Fruit fly (Drosophila melanogaster) whole organism, embryonic: ENCODE measurements around the gene CG4313.

Experiments used
- CG10147 ChIP-seq: fragments of 200-800 bp; sonication (Bioruptor generic); optimal IDR thresholded peaks from 2 replicates; lab custom pipeline; 2019; ENCODE audit warnings: missing biosample characterization, mild to moderate bottlenecking, missing genetic modification characterization, moderate library complexity
- CG10565 ChIP-seq: fragments of 200-800 bp; sonication (Bioruptor generic); optimal IDR thresholded peaks from 3 replicates; lab custom pipeline; 2016; ENCODE audit warnings: missing biosample characterization, mild to moderate bottlenecking, missing genetic modification characterization
- CG11696 ChIP-seq: fragments of 200-800 bp; sonication (Bioruptor generic); IDR thresholded peaks from 2 replicates; pipeline ENCODE4 v1.3.6; 2022; ENCODE audit warnings: missing biosample characterization, missing genetic modification characterization
- CG12071 ChIP-seq: fragments of 200-800 bp; sonication (Bioruptor generic); optimal IDR thresholded peaks from 3 replicates; lab custom pipeline; 2018; ENCODE audit warnings: missing biosample characterization, mild to moderate bottlenecking, missing genetic modification characterization
- CG14860 ChIP-seq: fragments of 200-800 bp; sonication (Bioruptor generic); IDR thresholded peaks from 3 replicates; pipeline ENCODE4 v1.3.6; 2022; ENCODE audit warnings: missing biosample characterization, missing genetic modification characterization; ENCODE audit not compliant: partially characterized antibody
- CG17328 ChIP-seq: fragments of 200-800 bp; sonication (Bioruptor generic); IDR thresholded peaks from 2 replicates; pipeline ENCODE4 v1.3.6; 2022; ENCODE audit warnings: missing biosample characterization, missing genetic modification characterization
- CG2120 ChIP-seq: fragments of 200-800 bp; sonication (Bioruptor generic); optimal IDR thresholded peaks from 3 replicates; lab custom pipeline; 2016; ENCODE audit warnings: missing biosample characterization, missing genetic modification characterization
- CG31441 ChIP-seq: fragments of 200-800 bp; sonication (Bioruptor generic); IDR thresholded peaks from 2 replicates; pipeline ENCODE4 v1.3.6; 2022; ENCODE audit warnings: missing biosample characterization, missing genetic modification characterization
- CG3281 ChIP-seq: fragments of 200-800 bp; sonication (Bioruptor generic); optimal IDR thresholded peaks from 3 replicates; lab custom pipeline; 2017; ENCODE audit warnings: missing biosample characterization, mild to moderate bottlenecking, missing genetic modification characterization
- CG3726 ChIP-seq: fragments of 200-800 bp; sonication (Bioruptor generic); IDR thresholded peaks from 3 replicates; pipeline ENCODE4, ENCODE4 v1.3.6; 2022; ENCODE audit warnings: missing biosample characterization, missing genetic modification characterization
- CG4404 ChIP-seq: fragments of 200-800 bp; sonication (Bioruptor generic); IDR thresholded peaks from 2 replicates; pipeline ENCODE4 v1.3.6; 2022; ENCODE audit warnings: missing biosample characterization, missing genetic modification characterization
- CG6854 ChIP-seq: fragments of 200-800 bp; sonication (Bioruptor generic); optimal IDR thresholded peaks from 3 replicates; lab custom pipeline; 2017; ENCODE audit warnings: missing biosample characterization, mild to moderate bottlenecking, missing genetic modification characterization
- CG7987 ChIP-seq: fragments of 200-800 bp; sonication (Bioruptor generic); optimal IDR thresholded peaks from 2 replicates; lab custom pipeline; 2018; ENCODE audit warnings: missing biosample characterization, mild to moderate bottlenecking, missing genetic modification characterization, moderate library complexity
- CG8290 ChIP-seq, 3 experiments: fragments of 200-800 bp; sonication (Bioruptor generic); optimal IDR thresholded peaks; 2 replicates each; lab custom pipeline; 2016 to 2019; ENCODE audit warnings: missing biosample characterization in 3 of 3, missing genetic modification characterization in 3 of 3, mild to moderate bottlenecking in 2 of 3, moderate library complexity in 1 of 3
- CHES-1-like ChIP-seq: fragments of 200-800 bp; sonication (Bioruptor generic); optimal IDR thresholded peaks from 2 replicates; lab custom pipeline; 2016; ENCODE audit warnings: missing biosample characterization, missing genetic modification characterization
- Chrac-16 ChIP-seq: fragments of 200-800 bp; sonication (Bioruptor generic); optimal IDR thresholded peaks from 3 replicates; lab custom pipeline; 2016; ENCODE audit warnings: missing biosample characterization, missing genetic modification characterization
- HLH3B ChIP-seq: fragments of 200-800 bp; sonication (Bioruptor generic); IDR thresholded peaks from 2 replicates; pipeline ENCODE4 v1.3.6; 2022; ENCODE audit warnings: missing biosample characterization, missing genetic modification characterization
- Hand ChIP-seq: fragments of 200-800 bp; sonication (Bioruptor generic); optimal IDR thresholded peaks from 2 replicates; lab custom pipeline; 2017; ENCODE audit warnings: mild to moderate bottlenecking, missing biosample characterization, missing genetic modification reagents, missing genetic modification characterization
- Mad ChIP-seq: fragments of 200-800 bp; sonication (Bioruptor generic); optimal IDR thresholded peaks from 2 replicates; lab custom pipeline; 2016; ENCODE audit warnings: missing biosample characterization, missing genetic modification characterization
- NfI ChIP-seq: fragments of 200-800 bp; sonication (Bioruptor generic); optimal IDR thresholded peaks from 3 replicates; lab custom pipeline; 2018; ENCODE audit warnings: missing biosample characterization, mild to moderate bottlenecking, missing genetic modification characterization, moderate library complexity
- Ravus ChIP-seq: fragments of 200-800 bp; sonication (Bioruptor generic); IDR thresholded peaks from 2 replicates; pipeline ENCODE4 v1.3.6; 2022; ENCODE audit warnings: missing biosample characterization, missing genetic modification characterization
- Spps ChIP-seq: fragments of 200-800 bp; sonication (Bioruptor generic); optimal IDR thresholded peaks from 2 replicates; lab custom pipeline; 2018; ENCODE audit warnings: missing biosample characterization, mild to moderate bottlenecking, missing genetic modification characterization
- Trl ChIP-seq, 3 experiments: fragments of >200 bp in 2 of 3; fragments of 200-800 bp in 1 of 3; sonication (Bioruptor generic) in 1 of 3; optimal IDR thresholded peaks; 2 replicates in 1 of 3; 3 replicates in 2 of 3; lab custom pipeline; 2016 to 2017; ENCODE audit warnings: missing biosample characterization in 1 of 3, missing genetic modification characterization in 1 of 3
- bsh ChIP-seq, 2 experiments: fragments of 200-800 bp; sonication (Bioruptor generic); optimal IDR thresholded peaks; 2 replicates each; lab custom pipeline; 2017 to 2018; ENCODE audit warnings: mild to moderate bottlenecking in 2 of 2, missing biosample characterization in 2 of 2, missing genetic modification characterization in 2 of 2, moderate library complexity in 1 of 2
- esg ChIP-seq: fragments of 200-800 bp; sonication (Bioruptor generic); conservative IDR thresholded peaks from 2 replicates; pipeline ENCODE4 v1.3.6; 2022; ENCODE audit warnings: missing biosample characterization, missing genetic modification characterization
- fru ChIP-seq: fragments of >200 bp; optimal IDR thresholded peaks from 2 replicates; lab custom pipeline; 2017
- gcm ChIP-seq: fragments of 200-800 bp; sonication (Bioruptor generic); optimal IDR thresholded peaks from 2 replicates; lab custom pipeline; 2019; ENCODE audit warnings: missing biosample characterization, mild to moderate bottlenecking, missing genetic modification characterization, moderate library complexity
- gfzf ChIP-seq: fragments of 200-800 bp; sonication (Bioruptor generic); optimal IDR thresholded peaks from 2 replicates; lab custom pipeline; 2016; ENCODE audit warnings: missing biosample characterization, mild to moderate bottlenecking, missing genetic modification characterization, moderate library complexity
- gro ChIP-seq: fragments of 200-800 bp; sonication (Bioruptor generic); optimal IDR thresholded peaks from 2 replicates; lab custom pipeline; 2016; ENCODE audit warnings: missing biosample characterization, missing genetic modification characterization
- gsb ChIP-seq: fragments of 200-800 bp; sonication (Bioruptor generic); IDR thresholded peaks from 2 replicates; pipeline ENCODE4 v1.3.6; 2022; ENCODE audit warnings: missing biosample characterization, missing genetic modification characterization
- h ChIP-seq: fragments of >200 bp; optimal IDR thresholded peaks from 2 replicates; lab custom pipeline; 2017
- hbn ChIP-seq: fragments of 200-800 bp; sonication (Bioruptor generic); IDR thresholded peaks from 2 replicates; pipeline ENCODE4 v1.3.6; 2022; ENCODE audit warnings: missing biosample characterization, missing genetic modification characterization; ENCODE audit not compliant: partially characterized antibody
- knrl ChIP-seq: fragments of 200-800 bp; sonication (Bioruptor generic); IDR thresholded peaks from 3 replicates; pipeline ENCODE4 v1.3.6; 2022; ENCODE audit warnings: missing biosample characterization, missing genetic modification characterization; ENCODE audit not compliant: partially characterized antibody
- lmd ChIP-seq: fragments of 200-800 bp; sonication (Bioruptor generic); IDR thresholded peaks from 2 replicates; pipeline ENCODE4 v1.3.6; 2022; ENCODE audit warnings: missing biosample characterization, missing genetic modification characterization
- luna ChIP-seq: fragments of 200-800 bp; sonication (Bioruptor generic); optimal IDR thresholded peaks from 2 replicates; lab custom pipeline; 2016; ENCODE audit warnings: missing biosample characterization, missing genetic modification characterization
- otp ChIP-seq: fragments of 200-800 bp; sonication (Bioruptor generic); IDR thresholded peaks from 3 replicates; pipeline ENCODE4, ENCODE4 v1.3.6; 2022; ENCODE audit warnings: missing biosample characterization, missing genetic modification characterization
- pan ChIP-seq, 4 experiments: fragments of >200 bp in 3 of 4; fragments of 200-800 bp in 1 of 4; sonication (Bioruptor generic) in 1 of 4; optimal IDR thresholded peaks in 3 of 4; IDR thresholded peaks in 1 of 4; 2 replicates each; pipeline versions ENCODE4 v1.3.6 to Lab custom; 2017 to 2022; ENCODE audit warnings: missing biosample characterization in 2 of 4, missing genetic modification characterization in 2 of 4, mixed read lengths in 1 of 4
- phol ChIP-seq: fragments of 200-800 bp; sonication (Bioruptor generic); optimal IDR thresholded peaks from 3 replicates; lab custom pipeline; 2018; ENCODE audit warnings: missing biosample characterization, mild to moderate bottlenecking, missing genetic modification characterization, moderate library complexity
- prd ChIP-seq, 3 experiments: fragments of >200 bp in 2 of 3; fragments of 200-800 bp in 1 of 3; sonication (Bioruptor generic) in 1 of 3; optimal IDR thresholded peaks in 2 of 3; IDR thresholded peaks in 1 of 3; 2 replicates in 2 of 3; 3 replicates in 1 of 3; pipeline versions ENCODE4 v1.3.6 to Lab custom; 2017 to 2022; ENCODE audit warnings: missing biosample characterization in 1 of 3, missing genetic modification characterization in 1 of 3
- rib ChIP-seq: fragments of 200-800 bp; sonication (Bioruptor generic); IDR thresholded peaks from 2 replicates; pipeline ENCODE4 v1.3.6; 2022; ENCODE audit warnings: missing biosample characterization, missing genetic modification characterization
- shn ChIP-seq: fragments of 200-800 bp; sonication (Bioruptor generic); optimal IDR thresholded peaks from 3 replicates; lab custom pipeline; 2016; ENCODE audit warnings: missing biosample characterization, missing genetic modification characterization
- sim ChIP-seq: fragments of 200-800 bp; sonication (Bioruptor generic); IDR thresholded peaks from 2 replicates; pipeline ENCODE4 v1.3.6; 2022; ENCODE audit warnings: missing biosample characterization, missing genetic modification characterization
- ssp ChIP-seq: fragments of 200-800 bp; sonication (Bioruptor generic); IDR thresholded peaks from 2 replicates; pipeline ENCODE4 v1.3.6; 2022; ENCODE audit warnings: missing biosample characterization, missing genetic modification characterization
- stwl ChIP-seq: fragments of 200-800 bp; sonication (Bioruptor generic); optimal IDR thresholded peaks from 3 replicates; lab custom pipeline; 2018; ENCODE audit warnings: missing biosample characterization, mild to moderate bottlenecking, missing genetic modification characterization, moderate library complexity
- twi ChIP-seq: fragments of 200-800 bp; optimal IDR thresholded peaks from 2 replicates; lab custom pipeline; 2019; ENCODE audit warnings: missing biosample characterization, mild to moderate bottlenecking, missing genetic modification characterization, moderate library complexity
- vnd ChIP-seq: fragments of 200-800 bp; sonication (Bioruptor generic); IDR thresholded peaks from 3 replicates; pipeline ENCODE4 v1.3.6; 2022; ENCODE audit warnings: missing biosample characterization, missing genetic modification characterization; ENCODE audit not compliant: partially characterized antibody
- wdn ChIP-seq: fragments of 200-800 bp; sonication (Bioruptor generic); IDR thresholded peaks from 2 replicates; pipeline ENCODE4 v1.3.6; 2022; ENCODE audit warnings: missing biosample characterization, missing genetic modification characterization

The CG4313 gene

DNA sequence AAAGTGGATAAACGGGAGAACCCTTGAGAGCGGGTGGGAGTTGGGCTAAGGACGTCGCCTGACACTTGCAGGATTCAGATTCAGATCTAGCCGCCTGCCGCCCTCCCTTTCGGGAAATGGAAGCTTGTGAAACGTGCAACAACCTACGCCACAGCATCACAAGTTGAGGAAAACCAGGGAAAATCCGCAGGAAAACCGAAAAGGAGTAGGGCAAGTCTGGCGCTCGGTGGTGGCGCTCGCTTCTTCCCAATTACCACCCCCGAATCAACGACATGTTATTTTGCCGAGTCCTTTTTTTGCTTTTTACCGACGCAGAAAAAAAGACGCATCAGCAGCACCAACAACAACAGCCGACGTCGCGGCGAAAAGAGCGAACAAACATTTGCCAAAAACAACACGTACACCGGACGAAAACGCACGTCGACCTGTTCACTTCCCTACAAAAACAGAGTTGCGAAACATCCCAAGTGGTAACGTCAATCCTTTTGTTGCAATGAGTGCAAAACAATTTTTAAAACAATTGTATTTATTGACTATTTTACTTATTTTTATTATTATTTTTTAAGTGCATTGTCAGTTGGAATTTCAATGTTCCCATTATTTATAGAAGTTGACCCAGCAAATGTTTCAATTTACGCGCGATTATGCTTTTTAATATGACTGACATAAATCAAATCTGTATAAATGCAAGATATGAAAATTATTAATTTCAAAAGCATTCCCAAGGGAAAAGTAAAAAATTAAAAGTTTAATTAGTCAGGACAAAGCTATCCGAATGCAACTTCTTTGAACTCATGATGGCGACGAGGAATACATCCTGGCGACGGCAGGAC, 30.2 kb upstream of the CG4313 start (continued):
- TF ChIP-seq gro (GFP tag; lab: Kevin White, UChicago) (no peak), Chrac-16 (GFP tag; lab: Kevin White, UChicago) (peak; percentile 17), CG2120 (GFP tag; lab: Kevin White, UChicago) (peak; percentile 44), lmd (GFP tag; lab: Robert Waterston, UW) (peak; percentile 59), CG4404 (GFP tag; lab: Robert Waterston, UW) (no peak), CG17328 (peak; percentile 59), vnd (no peak), esg (peak; percentile 69), CHES-1-like (GFP tag; lab: Kevin White, UChicago) (no peak), fru (no peak), rib (no peak), Ravus (GFP tag; lab: Robert Waterston, UW) (no peak; the same call in 1 of the 2 replicates), CG11696 (GFP tag; lab: Robert Waterston, UW) (peak; percentile 40; the same call in 1 of the 2 replicates), bsh (GFP tag; optimal IDR thresholded peaks at IDR 0.05; lab: Kevin White, UChicago) (peak in 1 of 2 experiments; percentile 61), ssp (GFP tag; lab: Robert Waterston, UW) (peak; percentile 52; the same call in 1 of the 2 replicates), stwl (no peak), prd (optimal IDR thresholded peaks at IDR 0.05; lab: Kevin White, UChicago) (no peak), prd (GFP tag; IDR thresholded peaks at IDR 0.05; lab: Robert Waterston, UW) (peak; percentile 76), CG3726 (0 out of 3 replicates have a peak, but pooled peaks have one; percentile 46), h (no peak), sim (GFP tag; lab: Robert Waterston, UW) (no peak), Hand (GFP tag; lab: Kevin White, UChicago) (peak; percentile 33), twi (tag; lab: Kevin White, UChicago) (no peak), pan (optimal IDR thresholded peaks at IDR 0.05; lab: Kevin White, UChicago) (no peak), pan (GFP tag; optimal IDR thresholded peaks at IDR 0.05 in 1 of 2, IDR thresholded peaks at IDR 0.05 in 1 of 2) (peak in 1 of 2 experiments; percentile 74), Trl (optimal IDR thresholded peaks at IDR 0.05; lab: Kevin White, UChicago) (no peak), Trl (GFP tag; optimal IDR thresholded peaks at IDR 0.05; lab: Kevin White, UChicago) (no peak), gcm (GFP tag; lab: Kevin White, UChicago) (no peak), CG7987 (GFP tag; lab: Kevin White, UChicago) (no peak), CG8290 (GFP tag; optimal IDR thresholded peaks at IDR 0.05; lab: Kevin White, UChicago) (no peak), CG8290 (tag; optimal IDR thresholded peaks at IDR 0.05; lab: Kevin White, UChicago) (peak in 1 of 2 experiments; percentile 12), CG31441 (peak; percentile 63), shn (GFP tag; lab: Kevin White, UChicago) (no peak), gfzf (no peak), luna (no peak), CG10147 (GFP tag; lab: Kevin White, UChicago) (peak; percentile 46), Mad (GFP tag; lab: Kevin White, UChicago) (peak; percentile 13), phol (tag; lab: Kevin White, UChicago) (peak; percentile 44), otp (no peak), NfI (GFP tag; lab: Kevin White, UChicago) (peak; percentile 42), CG14860 (no peak), HLH3B (peak; percentile 69), CG12071 (GFP tag; lab: Kevin White, UChicago) (no peak), Spps (tag; lab: Kevin White, UChicago) (no peak), knrl (no peak), CG3281 (GFP tag; lab: Kevin White, UChicago) (peak; percentile 58), CG6854 (peak; percentile 35), wdn (GFP tag; lab: Robert Waterston, UW) (no peak), CG10565 (GFP tag; lab: Kevin White, UChicago) (no peak), hbn (GFP tag; lab: Robert Waterston, UW) (no peak), gsb (GFP tag; lab: Robert Waterston, UW) (no peak)
